Fruit fly (Drosophila melanogaster): ENCODE data around the gene Acer.

The Acer gene

DNA sequence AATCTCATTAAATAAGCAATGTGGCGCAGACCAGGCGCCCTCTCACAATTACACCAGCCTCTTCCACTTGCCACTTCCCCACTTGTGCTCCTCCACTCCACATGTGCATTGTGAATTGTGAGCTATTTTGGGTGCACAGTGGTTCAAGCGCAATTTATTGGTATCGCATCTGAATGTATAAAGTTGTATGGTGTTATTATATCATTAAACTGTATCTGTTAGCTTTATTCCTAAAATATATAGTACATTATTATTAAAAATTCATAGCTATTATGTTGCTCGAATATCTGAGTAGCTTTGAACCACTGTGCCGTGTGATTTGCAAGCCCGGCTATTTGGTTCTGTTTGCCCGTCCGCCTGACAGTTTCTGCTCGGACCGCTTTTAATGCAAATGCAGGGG lies 53.2 kb downstream of the Acer start (continued):
- TF ChIP-seq Doc2 (GFP tag; IDR thresholded peaks at IDR 0.05) (peak; percentile 41; the same call in 1 of the 2 replicates), ind (GFP tag; optimal IDR thresholded peaks at IDR 0.05) (peak; percentile 84), CG14050 (GFP tag; IDR thresholded peaks at IDR 0.05) (peak; percentile 72), jigr1 (GFP tag; IDR thresholded peaks at IDR 0.05) (peak; percentile 76; the same call in 2 of the 3 replicates), CG11093 (GFP tag; IDR thresholded peaks at IDR 0.05) (peak; percentile 83), chm (GFP tag; IDR thresholded peaks at IDR 0.05) (peak; percentile 89), fru (optimal IDR thresholded peaks at IDR 0.05) (no peak), CG10267 (tag; optimal IDR thresholded peaks at IDR 0.05) (peak; percentile 84), CG16813 (GFP tag; IDR thresholded peaks at IDR 0.05; ENCODE audit: partially characterized antibody) (0 out of 3 replicates have a peak, but pooled peaks have one; percentile 24), Fer1 (GFP tag; optimal IDR thresholded peaks at IDR 0.05) (peak; percentile 59), CG4820 (GFP tag; optimal IDR thresholded peaks at IDR 0.05) (peak; percentile 84), Rfx (GFP tag; IDR thresholded peaks at IDR 0.05) (peak; percentile 54), lilli (GFP tag; optimal IDR thresholded peaks at IDR 0.05) (peak; percentile 64), amos (GFP tag; IDR thresholded peaks at IDR 0.05; ENCODE audit: partially characterized antibody) (no peak), CG12299 (tag; optimal IDR thresholded peaks at IDR 0.05) (peak; percentile 69), CG2199 (GFP tag; IDR thresholded peaks at IDR 0.05) (peak; percentile 86; the same call in 2 of the 3 replicates), CG8924 (tag; optimal IDR thresholded peaks at IDR 0.05) (peak; percentile 86), al (GFP tag; IDR thresholded peaks at IDR 0.05) (peak; percentile 39; the same call in 1 of the 2 replicates), Lim3 (GFP tag; IDR thresholded peaks at IDR 0.05) (peak; percentile 47; the same call in 1 of the 2 replicates), sc (optimal IDR thresholded peaks at IDR 0.05) (no peak), sc (GFP tag; optimal IDR thresholded peaks at IDR 0.05) (peak; percentile 86), Nf-YA (GFP tag; IDR thresholded peaks at IDR 0.05) (peak; percentile 85), chinmo (GFP tag; IDR thresholded peaks at IDR 0.05; ENCODE audit: partially characterized antibody) (no peak), wdn (GFP tag; IDR thresholded peaks at IDR 0.05) (no peak), CG5180 (GFP tag; optimal IDR thresholded peaks at IDR 0.05) (peak; percentile 66), CG6654 (GFP tag; optimal IDR thresholded peaks at IDR 0.05) (peak; percentile 71), sens-2 (GFP tag; IDR thresholded peaks at IDR 0.05) (peak; percentile 89), ssp (GFP tag; IDR thresholded peaks at IDR 0.05) (peak; percentile 75), cad (GFP tag; optimal IDR thresholded peaks at IDR 0.05) (no peak), CG10462 (GFP tag; optimal IDR thresholded peaks at IDR 0.05) (peak; percentile 72), CG32532 (GFP tag; IDR thresholded peaks at IDR 0.05) (peak; percentile 66), CG10543 (GFP tag; optimal IDR thresholded peaks at IDR 0.05) (no peak), CG16815 (GFP tag; optimal IDR thresholded peaks at IDR 0.05) (peak; percentile 70), hth (optimal IDR thresholded peaks at IDR 0.05) (no peak), Side (GFP tag; optimal IDR thresholded peaks at IDR 0.05) (peak; percentile 2), CG7372 (GFP tag; IDR thresholded peaks at IDR 0.05) (peak; percentile 80), Mes4 (GFP tag; optimal IDR thresholded peaks at IDR 0.05) (no peak), CG9437 (GFP tag; optimal IDR thresholded peaks at IDR 0.05) (peak; percentile 76), Hr3 (GFP tag; optimal IDR thresholded peaks at IDR 0.05) (peak; percentile 86), CG12659 (GFP tag; optimal IDR thresholded peaks at IDR 0.05) (peak; percentile 63), gcm (GFP tag; optimal IDR thresholded peaks at IDR 0.05) (peak; percentile 88), CG11504 (tag; optimal IDR thresholded peaks at IDR 0.05) (peak; percentile 90), CG8281 (tag; optimal IDR thresholded peaks at IDR 0.05) (peak; percentile 66), CG13123 (GFP tag; optimal IDR thresholded peaks at IDR 0.05) (peak; percentile 62), BtbVII (GFP tag; optimal IDR thresholded peaks at IDR 0.05) (peak; percentile 32), dmrt11E (tag; optimal IDR thresholded peaks at IDR 0.05) (peak; percentile 93), seq (GFP tag; IDR thresholded peaks at IDR 0.05) (peak; percentile 86), CG6683 (GFP tag; optimal IDR thresholded peaks at IDR 0.05) (peak; percentile 49), run (tag; optimal IDR thresholded peaks at IDR 0.05) (peak; percentile 57), CG17328 (GFP tag; IDR thresholded peaks at IDR 0.05) (peak; percentile 96), crp (GFP tag; optimal IDR thresholded peaks at IDR 0.05) (peak in 1 of 2 experiments; percentile 11), ewg (GFP tag; optimal IDR thresholded peaks at IDR 0.05) (peak; percentile 81)
